Worm (Caenorhabditis elegans) whole organism, mixed stage, embryonic: ENCODE measurements around the gene lgc-27.

Experiments
- M03D4.4 ChIP-seq: sonication (generic microtip); optimal IDR thresholded peaks from 2 replicates; lab custom pipeline; 2017; ENCODE audit warnings: mild to moderate bottlenecking, missing genetic modification characterization, missing compliant biosample characterization
- bed-3 ChIP-seq: fragments of 200-800 bp; sonication (Bioruptor generic); optimal IDR thresholded peaks from 3 replicates; lab custom pipeline; 2018; ENCODE audit warnings: mild to moderate bottlenecking, missing genetic modification characterization, moderate library complexity, missing compliant biosample characterization
- blmp-1 ChIP-seq: fragments of 150-350 bp; optimal IDR thresholded peaks from 2 replicates; lab custom pipeline; 2014; ENCODE audit warnings: missing biosample characterization, missing genetic modification characterization
- ceh-39 ChIP-seq: fragments of 150-350 bp; optimal IDR thresholded peaks from 2 replicates; lab custom pipeline; 2014; ENCODE audit warnings: missing biosample characterization, missing genetic modification characterization
- ceh-83 ChIP-seq: fragments of 200-800 bp; sonication (Bioruptor generic); optimal IDR thresholded peaks from 2 replicates; lab custom pipeline; 2018; ENCODE audit warnings: mild to moderate bottlenecking, missing genetic modification characterization, missing compliant biosample characterization
- ces-1 ChIP-seq: fragments of 150-350 bp; optimal IDR thresholded peaks from 2 replicates; lab custom pipeline; 2014; ENCODE audit warnings: missing biosample characterization, missing genetic modification reagents, missing genetic modification characterization
- cnd-1 ChIP-seq: fragments of 200-800 bp; sonication (Bioruptor generic); optimal IDR thresholded peaks from 2 replicates; lab custom pipeline; 2018; ENCODE audit warnings: mild to moderate bottlenecking, missing genetic modification characterization, missing compliant biosample characterization
- drap-1 ChIP-seq: fragments of 200-800 bp; sonication (Bioruptor generic); optimal IDR thresholded peaks from 3 replicates; lab custom pipeline; 2018; ENCODE audit warnings: mild to moderate bottlenecking, missing genetic modification characterization, missing compliant biosample characterization
- elt-1 ChIP-seq: sonication (generic microtip); optimal IDR thresholded peaks from 2 replicates; lab custom pipeline; 2017; ENCODE audit warnings: missing genetic modification characterization, mild to moderate bottlenecking, missing compliant biosample characterization, antibody characterized with exemption, moderate library complexity, borderline replicate concordance; ENCODE audit not compliant: insufficient read depth
- elt-3 ChIP-seq: fragments of 150-350 bp; optimal IDR thresholded peaks from 2 replicates; lab custom pipeline; 2014; ENCODE audit warnings: missing biosample characterization, missing genetic modification characterization
- flh-1 ChIP-seq: fragments of 200-800 bp; sonication (Bioruptor generic); optimal IDR thresholded peaks from 2 replicates; lab custom pipeline; 2018; ENCODE audit warnings: mild to moderate bottlenecking, missing genetic modification characterization, moderate library complexity, missing compliant biosample characterization
- ham-2 ChIP-seq: fragments of 200-800 bp; sonication (Bioruptor generic); optimal IDR thresholded peaks from 2 replicates; lab custom pipeline; 2018; ENCODE audit warnings: mild to moderate bottlenecking, missing genetic modification characterization, missing compliant biosample characterization
- hlh-1 ChIP-seq: fragments of 150-350 bp; optimal IDR thresholded peaks from 2 replicates; lab custom pipeline; 2014; ENCODE audit warnings: missing biosample characterization, missing genetic modification reagents, missing genetic modification characterization
- lin-32 ChIP-seq: fragments of 200-800 bp; sonication (Bioruptor generic); optimal IDR thresholded peaks from 2 replicates; lab custom pipeline; 2018; ENCODE audit warnings: mild to moderate bottlenecking, missing genetic modification characterization, missing compliant biosample characterization
- lsy-2 ChIP-seq: fragments of 150-350 bp; optimal IDR thresholded peaks from 2 replicates; lab custom pipeline; 2014; ENCODE audit warnings: missing biosample characterization, missing genetic modification characterization
- mab-5 ChIP-seq: fragments of 150-350 bp; optimal IDR thresholded peaks from 2 replicates; lab custom pipeline; 2014; ENCODE audit warnings: missing biosample characterization, missing genetic modification characterization
- mep-1 ChIP-seq: fragments of 150-350 bp; optimal IDR thresholded peaks from 2 replicates; lab custom pipeline; 2017; ENCODE audit warnings: missing biosample characterization, missing genetic modification reagents, missing genetic modification characterization, inconsistent platforms
- mls-2 ChIP-seq: sonication (generic microtip); optimal IDR thresholded peaks from 2 replicates; lab custom pipeline; 2016; ENCODE audit warnings: mild to moderate bottlenecking, missing genetic modification characterization, moderate library complexity, missing compliant biosample characterization
- nhr-12 ChIP-seq: fragments of 150-350 bp; optimal IDR thresholded peaks from 2 replicates; lab custom pipeline; 2014; ENCODE audit warnings: missing biosample characterization, missing genetic modification characterization
- nhr-2 ChIP-seq: fragments of 150-350 bp; optimal IDR thresholded peaks from 2 replicates; lab custom pipeline; 2014; ENCODE audit warnings: missing biosample characterization, missing genetic modification characterization
- nhr-237 ChIP-seq: fragments of 150-350 bp; optimal IDR thresholded peaks from 2 replicates; lab custom pipeline; 2014; ENCODE audit warnings: missing biosample characterization, missing genetic modification characterization
- nhr-76 ChIP-seq: sonication (generic microtip); optimal IDR thresholded peaks from 2 replicates; lab custom pipeline; 2017; ENCODE audit warnings: missing biosample characterization, missing genetic modification characterization
- pha-4 ChIP-seq: fragments of 150-350 bp; optimal IDR thresholded peaks from 2 replicates; lab custom pipeline; 2018; ENCODE audit warnings: missing biosample characterization, missing genetic modification reagents, missing genetic modification characterization
- sem-2 ChIP-seq: fragments of 200-800 bp; sonication (Bioruptor generic); optimal IDR thresholded peaks from 2 replicates; lab custom pipeline; 2018; ENCODE audit warnings: mild to moderate bottlenecking, missing genetic modification characterization, missing compliant biosample characterization
- snpc-4 ChIP-seq: fragments of 150-350 bp; optimal IDR thresholded peaks from 2 replicates; lab custom pipeline; 2014; ENCODE audit warnings: missing biosample characterization, missing genetic modification characterization
- sptf-1 ChIP-seq: sonication (generic microtip); optimal IDR thresholded peaks from 2 replicates; lab custom pipeline; 2017; ENCODE audit warnings: mild to moderate bottlenecking, missing genetic modification characterization, moderate library complexity, missing compliant biosample characterization
- unc-120 ChIP-seq: sonication (generic microtip); optimal IDR thresholded peaks from 2 replicates; lab custom pipeline; 2017; ENCODE audit warnings: missing genetic modification characterization, missing compliant biosample characterization; ENCODE audit not compliant: poor library complexity, severe bottlenecking
- unc-39 ChIP-seq: fragments of 150-350 bp; optimal IDR thresholded peaks from 2 replicates; lab custom pipeline; 2014; ENCODE audit warnings: missing biosample characterization, missing genetic modification characterization
- unc-62 ChIP-seq: fragments of 150-350 bp; optimal IDR thresholded peaks from 2 replicates; lab custom pipeline; 2014; ENCODE audit warnings: missing biosample characterization, missing genetic modification reagents, missing genetic modification characterization
- zip-8 ChIP-seq: fragments of 150-350 bp; optimal IDR thresholded peaks from 2 replicates; lab custom pipeline; 2014; ENCODE audit warnings: missing biosample characterization, missing genetic modification characterization
- ztf-11 ChIP-seq: fragments of 150-350 bp; optimal IDR thresholded peaks from 2 replicates; lab custom pipeline; 2014; ENCODE audit warnings: missing biosample characterization, missing genetic modification characterization

The lgc-27 gene

ce11 chrII:4676241-4676640, 27.4 kb downstream of the lgc-27 start:
- TF ChIP-seq mab-5 (no peak), M03D4.4 (tag; lab: Kevin White, UChicago) (no peak), drap-1 (GFP tag; lab: Kevin White, UChicago) (no peak), unc-62 (GFP tag; lab: Kevin White, UChicago) (peak; percentile 40), zip-8 (tag; lab: Kevin White, UChicago) (no peak), hlh-1 (tag; lab: Kevin White, UChicago) (peak; percentile 75)
- TF ChIP-seq, all 35 proteins: peak for 2

ce11 chrII:4677916-4678315, 29.0 kb downstream of the lgc-27 start, which contains the start of gene T05A7.1:
Gene T05A7.1, plus strand, starts transcription at chrII:4678216.
- TF ChIP-seq nhr-237 (tag; lab: Kevin White, UChicago) = no peak
- no peak for TF ChIP-seq mep-1 (tag; lab: Kevin White, UChicago)
- TF ChIP-seq unc-62 (GFP tag; lab: Kevin White, UChicago) = no peak
- TF ChIP-seq elt-3 (tag; lab: Kevin White, UChicago) = no peak
- no peak for TF ChIP-seq unc-120 (tag; lab: Kevin White, UChicago)
- no peak for TF ChIP-seq pha-4 (tag; lab: Kevin White, UChicago)
- no peak for TF ChIP-seq snpc-4 (tag; lab: Kevin White, UChicago)
- TF ChIP-seq sem-2 = no peak
- no peak for TF ChIP-seq ceh-39 (tag; lab: Kevin White, UChicago)
- TF ChIP-seq nhr-2 (tag; lab: Kevin White, UChicago) = no peak
- no peak for TF ChIP-seq drap-1 (GFP tag; lab: Kevin White, UChicago)
- TF ChIP-seq M03D4.4 (tag; lab: Kevin White, UChicago) = no peak
- TF ChIP-seq hlh-1 (tag; lab: Kevin White, UChicago) = no peak
- TF ChIP-seq nhr-76 (tag; lab: Kevin White, UChicago) = no peak
- no peak for TF ChIP-seq elt-1 (tag; lab: Kevin White, UChicago)
- no peak for TF ChIP-seq cnd-1 (tag; lab: Kevin White, UChicago)

ce11 chrII:4681391-4681790, 32.5 kb downstream of the lgc-27 start, which contains the start of gene T05A7.7:
Gene T05A7.7, minus strand, starts transcription at chrII:4681491.
- TF ChIP-seq flh-1 (GFP tag; lab: Kevin White, UChicago) (no peak), lin-32 (GFP tag; lab: Kevin White, UChicago) (no peak), ces-1 (no peak), mep-1 (tag; lab: Kevin White, UChicago) (no peak), mls-2 (tag; lab: Kevin White, UChicago) (no peak), elt-1 (tag; lab: Kevin White, UChicago) (no peak), blmp-1 (no peak), mab-5 (no peak), nhr-237 (tag; lab: Kevin White, UChicago) (no peak), unc-39 (no peak), cnd-1 (tag; lab: Kevin White, UChicago) (no peak), snpc-4 (tag; lab: Kevin White, UChicago) (no peak), nhr-12 (tag; lab: Kevin White, UChicago) (no peak), ceh-83 (GFP tag; lab: Kevin White, UChicago) (no peak)

- no peak for TF ChIP-seq mep-1 (tag; lab: Kevin White, UChicago)
- TF ChIP-seq ham-2 (GFP tag; lab: Kevin White, UChicago) = no peak
- no peak for TF ChIP-seq sem-2
- TF ChIP-seq nhr-237 (tag; lab: Kevin White, UChicago) = no peak
- no peak for TF ChIP-seq unc-39
- TF ChIP-seq lsy-2 (tag; lab: Kevin White, UChicago) = no peak
- no peak for TF ChIP-seq ztf-11 (tag; lab: Kevin White, UChicago)
Observed at ce11 chrII:4683693-4684092, 34.8 kb downstream of the lgc-27 start, which contains the start of gene sre-40. Gene sre-40, minus strand, starts transcription at chrII:4683793.

ce11 chrII:4684852-4685251, 36.0 kb downstream of the lgc-27 start:
- TF ChIP-seq snpc-4 (tag; lab: Kevin White, UChicago) = no peak
- TF ChIP-seq drap-1 (GFP tag; lab: Kevin White, UChicago) = no peak

ce11 chrII:4686941-4687340, 38.1 kb downstream of the lgc-27 start, which contains the start of gene sre-39:
Gene sre-39, plus strand, starts transcription at chrII:4687241.
- TF ChIP-seq sptf-1 (tag; lab: Kevin White, UChicago) = no peak
- no peak for TF ChIP-seq lsy-2 (tag; lab: Kevin White, UChicago)
- no peak for TF ChIP-seq nhr-76 (tag; lab: Kevin White, UChicago)
- no peak for TF ChIP-seq unc-39
- TF ChIP-seq ces-1 = no peak
- no peak for TF ChIP-seq sem-2
- no peak for TF ChIP-seq pha-4 (tag; lab: Kevin White, UChicago)
- no peak for TF ChIP-seq zip-8 (tag; lab: Kevin White, UChicago)
- no peak for TF ChIP-seq bed-3
- no peak for TF ChIP-seq nhr-12 (tag; lab: Kevin White, UChicago)
- TF ChIP-seq blmp-1 = no peak
- no peak for TF ChIP-seq ceh-83 (GFP tag; lab: Kevin White, UChicago)
- no peak for TF ChIP-seq ceh-39 (tag; lab: Kevin White, UChicago)
- no peak for TF ChIP-seq hlh-1 (tag; lab: Kevin White, UChicago)
- no peak for TF ChIP-seq snpc-4 (tag; lab: Kevin White, UChicago)
- no peak for TF ChIP-seq cnd-1 (tag; lab: Kevin White, UChicago)
- TF ChIP-seq M03D4.4 (tag; lab: Kevin White, UChicago) = no peak
- TF ChIP-seq flh-1 (GFP tag; lab: Kevin White, UChicago) = no peak
